Worm (Caenorhabditis elegans): Measurements from ENCODE around the gene bus-18.

DNA sequence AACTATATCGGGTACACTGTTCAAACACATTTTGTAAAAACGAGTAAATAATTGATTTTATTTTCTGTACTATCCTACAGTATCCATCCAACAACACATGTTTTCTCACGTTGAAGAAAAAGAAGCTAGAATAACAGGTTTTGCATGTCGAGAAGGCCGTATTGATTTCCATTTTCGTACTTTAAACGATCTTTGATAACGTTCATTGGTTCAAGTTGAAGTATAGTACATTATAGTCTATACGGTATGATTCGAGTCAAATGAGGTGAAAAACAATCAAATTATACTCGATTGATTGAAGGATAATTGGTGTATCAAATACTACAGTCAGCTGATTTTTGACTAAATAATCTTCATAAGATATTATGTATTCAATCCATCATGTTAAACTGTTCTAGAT, 27.0 kb downstream of the bus-18 start:
- TF ChIP-seq ceh-13 (GFP tag; optimal IDR thresholded peaks at IDR 0.05) (no peak), B0310.2 (tag; optimal IDR thresholded peaks at IDR 0.05) (no peak), flt-1 (GFP tag; IDR thresholded peaks at IDR 0.05) (no peak), hnd-1 (tag; optimal IDR thresholded peaks at IDR 0.05) (no peak), ama-1 (optimal IDR thresholded peaks at IDR 0.05) (no peak), tbx-37 (GFP tag; conservative IDR thresholded peaks at IDR 0.05) (no peak), hmg-4 (GFP tag; optimal IDR thresholded peaks at IDR 0.05) (no peak), tra-4 (tag; optimal IDR thresholded peaks at IDR 0.05) (no peak), sea-1 (GFP tag; conservative IDR thresholded peaks at IDR 0.05) (no peak), F13C5.2 (tag; optimal IDR thresholded peaks at IDR 0.05) (no peak), hmbx-1 (tag; optimal IDR thresholded peaks at IDR 0.05) (no peak)
